Worm (Caenorhabditis elegans): Measurements from ENCODE around the gene pnn-1.

pnn-1 gene

ce11 chrV:12950812-12951528 lies 19.9 kb upstream of the pnn-1 start, which contains the start of the genes T16G1.9 and T16G1.18 (continued):
- peak; percentile 86 to 92 for TF ChIP-seq let-607 (tag; optimal IDR thresholded peaks at IDR 0.05)
- TF ChIP-seq mcd-1 (GFP tag; IDR thresholded peaks at IDR 0.05), result peak; percentile 35; the same call in 1 of the 2 replicates
- TF ChIP-seq xnd-1 (tag; optimal IDR thresholded peaks at IDR 0.05), result no peak
- TF ChIP-seq lsl-1 (GFP tag; optimal IDR thresholded peaks at IDR 0.05), result no peak
- peak; percentile 19 for TF ChIP-seq efl-1 (GFP tag; optimal IDR thresholded peaks at IDR 0.05)
- no peak for TF ChIP-seq lin-26 (GFP tag; IDR thresholded peaks at IDR 0.05)
- no peak for TF ChIP-seq C17E4.6 (GFP tag; IDR thresholded peaks at IDR 0.05)

ce11 chrV:12952287-12952686 lies 18.6 kb upstream of the pnn-1 start, which contains the start of gene pqn-68:
Gene pqn-68, plus strand, starts transcription at chrV:12952636.
- 0 out of 2 replicates have a peak, but pooled peaks have one; percentile 22 for TF ChIP-seq nfyb-1 (GFP tag; IDR thresholded peaks at IDR 0.05)
- peak; percentile 91 for TF ChIP-seq attf-3 (GFP tag; conservative IDR thresholded peaks at IDR 0.05)
- 0 out of 2 replicates have a peak, but pooled peaks have one; percentile 24 for TF ChIP-seq mcd-1 (GFP tag; IDR thresholded peaks at IDR 0.05)
- TF ChIP-seq hlh-26 (GFP tag; conservative IDR thresholded peaks at IDR 0.05), result no peak
- peak; percentile 61 to 62 for TF ChIP-seq let-607 (tag; optimal IDR thresholded peaks at IDR 0.05)

- TF ChIP-seq fkh-3 (tag; optimal IDR thresholded peaks at IDR 0.05), result no peak
- no peak for TF ChIP-seq ztf-26 (tag; optimal IDR thresholded peaks at IDR 0.05)
- no peak for TF ChIP-seq F52B5.7 (tag; optimal IDR thresholded peaks at IDR 0.05)
- TF ChIP-seq F57C9.4 (tag; optimal IDR thresholded peaks at IDR 0.05), result no peak
- no peak for TF ChIP-seq chd-7 (tag; optimal IDR thresholded peaks at IDR 0.05)
- no peak for TF ChIP-seq nhr-80 (tag; optimal IDR thresholded peaks at IDR 0.05)
- no peak for TF ChIP-seq lin-26 (GFP tag; IDR thresholded peaks at IDR 0.05)
- no peak for TF ChIP-seq snpc-4 (GFP tag; optimal IDR thresholded peaks at IDR 0.05)
- no peak for TF ChIP-seq snpc-4 (tag; optimal IDR thresholded peaks at IDR 0.05)
- TF ChIP-seq snpc-1.3 (tag; optimal IDR thresholded peaks at IDR 0.05; ENCODE audit: insufficient read depth), result no peak
- no peak for TF ChIP-seq lsl-1 (GFP tag; optimal IDR thresholded peaks at IDR 0.05)
- no peak for TF ChIP-seq rpc-1 (optimal IDR thresholded peaks at IDR 0.05)
- TF ChIP-seq rpc-1 (tag; optimal IDR thresholded peaks at IDR 0.05), result no peak
- TF ChIP-seq ceh-40 (GFP tag; IDR thresholded peaks at IDR 0.05), result no peak
- no peak for TF ChIP-seq die-1 (tag; optimal IDR thresholded peaks at IDR 0.05)
- TF ChIP-seq Y95B8A.8 (GFP tag; IDR thresholded peaks at IDR 0.05), result no peak
- no peak for TF ChIP-seq F57A8.1 (GFP tag; optimal IDR thresholded peaks at IDR 0.05)
Measured at ce11 chrV:12953702-12954101, 17.2 kb upstream of the pnn-1 start, which contains the start of gene eif-3.K. Gene eif-3.K, plus strand, starts transcription at chrV:12954002.

ce11 chrV:12954261-12954660 lies 16.6 kb upstream of the pnn-1 start:
- TF ChIP-seq nfya-1 (tag; optimal IDR thresholded peaks at IDR 0.05; ENCODE audit: borderline replicate concordance, insufficient read depth) (no peak), him-1 (tag; optimal IDR thresholded peaks at IDR 0.05) (no peak), lir-1 (GFP tag; conservative IDR thresholded peaks at IDR 0.05) (no peak), xnd-1 (tag; optimal IDR thresholded peaks at IDR 0.05) (no peak), F23B12.7 (tag; optimal IDR thresholded peaks at IDR 0.05; ENCODE audit: insufficient read depth) (no peak), ceh-27 (GFP tag; optimal IDR thresholded peaks at IDR 0.05) (no peak), sdz-38 (tag; optimal IDR thresholded peaks at IDR 0.05) (no peak), unc-130 (GFP tag; optimal IDR thresholded peaks at IDR 0.05) (no peak), hrde-1 (tag; optimal IDR thresholded peaks at IDR 0.05; ENCODE audit: borderline replicate concordance) (no peak), Y53G8AR.9 (GFP tag; conservative IDR thresholded peaks at IDR 0.05) (no peak), akir-1 (GFP tag; optimal IDR thresholded peaks at IDR 0.05) (no peak), egrh-3 (GFP tag; IDR thresholded peaks at IDR 0.05) (no peak), madf-3 (GFP tag; IDR thresholded peaks at IDR 0.05) (no peak), tlf-1 (GFP tag; optimal IDR thresholded peaks at IDR 0.05) (no peak), madf-8 (GFP tag; conservative IDR thresholded peaks at IDR 0.05) (no peak), snpc-1.1 (tag; optimal IDR thresholded peaks at IDR 0.05; ENCODE audit: insufficient read depth) (no peak), ceh-40 (GFP tag; IDR thresholded peaks at IDR 0.05) (no peak), mel-28 (tag; optimal IDR thresholded peaks at IDR 0.05; ENCODE audit: borderline replicate concordance) (no peak), F55B11.4 (tag; optimal IDR thresholded peaks at IDR 0.05; ENCODE audit: borderline replicate concordance, insufficient read depth) (no peak)
